Worm (Caenorhabditis elegans) whole organism, L2 larva: Measurements from ENCODE around the gene rpl-2.

ENCODE experiments used
- R02D3.7 ChIP-seq: fragments of 150-350 bp; optimal IDR thresholded peaks from 2 replicates; lab custom pipeline; 2014; ENCODE audit warnings: missing biosample characterization, missing genetic modification characterization
- elt-3 ChIP-seq: sonication (generic microtip); optimal IDR thresholded peaks from 2 replicates; lab custom pipeline; 2017; ENCODE audit warnings: missing biosample characterization, missing genetic modification characterization
- mab-5 ChIP-seq: fragments of 150-350 bp; optimal IDR thresholded peaks from 2 replicates; lab custom pipeline; 2014; ENCODE audit warnings: missing biosample characterization, missing genetic modification characterization
- nhr-25 ChIP-seq: fragments of 150-350 bp; sonication (generic microtip); optimal IDR thresholded peaks from 3 replicates; lab custom pipeline; 2014; ENCODE audit warnings: missing biosample characterization, missing genetic modification characterization
- sem-4 ChIP-seq: fragments of 150-350 bp; optimal IDR thresholded peaks from 2 replicates; lab custom pipeline; 2014; ENCODE audit warnings: missing biosample characterization, missing genetic modification reagents, missing genetic modification characterization
- skn-1 ChIP-seq: sonication (generic microtip); optimal IDR thresholded peaks from 2 replicates; lab custom pipeline; 2017; ENCODE audit warnings: missing biosample characterization, missing genetic modification characterization
- snpc-4 ChIP-seq: fragments of 150-350 bp; optimal IDR thresholded peaks from 2 replicates; lab custom pipeline; 2014; ENCODE audit warnings: missing biosample characterization, missing genetic modification characterization
- zag-1 ChIP-seq: fragments of 150-350 bp; optimal IDR thresholded peaks from 2 replicates; lab custom pipeline; 2014; ENCODE audit warnings: missing biosample characterization, missing genetic modification characterization
- ztf-11 ChIP-seq: sonication (generic microtip); optimal IDR thresholded peaks from 2 replicates; lab custom pipeline; 2017; ENCODE audit warnings: missing biosample characterization, missing genetic modification characterization

DNA sequence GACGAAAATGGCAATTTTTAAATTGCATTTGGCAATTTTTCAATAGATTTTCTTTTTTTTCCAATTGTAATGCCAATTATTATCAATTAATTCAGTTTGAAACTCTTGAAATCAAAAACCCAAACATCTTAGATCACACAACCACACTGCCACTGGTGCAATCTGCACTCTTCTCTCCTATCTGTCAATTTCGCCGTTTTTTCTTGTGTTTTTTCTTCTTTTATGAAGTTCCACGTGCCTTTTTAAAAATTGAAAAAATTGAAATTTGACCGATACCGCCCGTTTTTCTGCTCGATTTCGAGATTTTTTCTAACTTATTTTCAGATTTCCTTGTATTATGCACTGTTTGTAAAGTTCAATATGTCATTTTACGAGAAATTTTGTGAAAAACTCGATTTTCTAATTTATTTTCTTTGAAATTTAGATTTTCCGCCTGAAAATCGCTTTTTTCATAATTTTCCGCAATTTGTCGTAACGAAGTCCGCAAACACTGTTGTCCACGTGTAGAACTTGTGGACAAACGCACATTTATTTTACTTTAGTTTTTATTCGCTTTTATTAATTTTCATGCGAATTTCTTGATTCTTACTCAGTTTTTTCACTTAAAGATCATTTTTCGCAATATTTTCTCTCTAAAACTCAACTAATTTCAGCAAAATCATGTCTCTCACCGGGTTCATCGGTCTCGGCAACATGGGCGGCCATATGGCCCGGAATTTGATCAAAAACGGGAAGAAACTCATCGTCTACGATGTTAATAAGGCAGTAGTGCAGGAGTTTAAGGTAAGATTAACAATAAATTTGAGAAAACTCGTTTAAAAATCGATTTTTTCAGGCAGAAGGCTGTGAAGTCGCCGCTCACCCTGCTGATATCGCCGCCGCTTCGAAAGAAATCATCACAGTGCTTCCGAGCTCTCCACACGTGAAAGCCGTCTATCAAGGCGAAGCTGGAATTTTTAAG is 14.1 kb downstream of the rpl-2 start, which contains the start of gene B0250.5:
- TF ChIP-seq nhr-25 (tag; lab: Kevin White, UChicago) (peak; percentile 21), snpc-4 (no peak), skn-1 (tag; lab: Kevin White, UChicago) (no peak), R02D3.7 (tag; lab: Kevin White, UChicago) (no peak), mab-5 (no peak), sem-4 (no peak), elt-3 (no peak), ztf-11 (no peak), zag-1 (tag; lab: Kevin White, UChicago) (no peak)
